Worm (Caenorhabditis elegans) whole organism, L4 larva: ENCODE data around the gene fip-4.

Experiments
- D1046.2 ChIP-seq: fragments of 200-800 bp; sonication (Bioruptor generic); IDR thresholded peaks from 2 replicates; pipeline ENCODE4 v1.3.6; 2022; ENCODE audit warnings: missing genetic modification characterization, missing compliant biosample characterization
- Y5F2A.4 ChIP-seq: fragments of 200-800 bp; sonication (Bioruptor generic); optimal IDR thresholded peaks from 2 replicates; lab custom pipeline; 2018; ENCODE audit warnings: mild to moderate bottlenecking, missing genetic modification characterization, missing compliant biosample characterization
- Y75B8A.6 ChIP-seq: fragments of 200-800 bp; sonication (Bioruptor generic); IDR thresholded peaks from 2 replicates; pipeline ENCODE4 v1.3.6; 2022; ENCODE audit warnings: missing genetic modification reagents, missing genetic modification characterization, missing compliant biosample characterization
- aha-1 ChIP-seq: fragments of 150-350 bp; peaks from one replicate; lab custom pipeline; 2014; ENCODE audit warnings: missing biosample characterization, missing genetic modification characterization
- aly-2 ChIP-seq: sonication (generic microtip); optimal IDR thresholded peaks from 2 replicates; lab custom pipeline; 2018; ENCODE audit warnings: missing biosample characterization, missing genetic modification characterization
- arid-1 ChIP-seq: fragments of 200-800 bp; sonication (Bioruptor generic); conservative IDR thresholded peaks from 2 replicates; pipeline ENCODE4 v1.3.6; 2022; ENCODE audit warnings: missing genetic modification reagents, missing genetic modification characterization, missing compliant biosample characterization
- ceh-20 ChIP-seq: fragments of 200-800 bp; sonication (Bioruptor generic); IDR thresholded peaks from 2 replicates; pipeline ENCODE4 v1.3.6; 2022; ENCODE audit warnings: missing genetic modification reagents, missing genetic modification characterization, missing compliant biosample characterization
- ceh-28 ChIP-seq: fragments of 150-350 bp; optimal IDR thresholded peaks from 2 replicates; lab custom pipeline; 2014; ENCODE audit warnings: missing biosample characterization, missing genetic modification reagents, missing genetic modification characterization
- ceh-32 ChIP-seq: sonication (generic microtip); optimal IDR thresholded peaks from 2 replicates; lab custom pipeline; 2016; ENCODE audit warnings: mild to moderate bottlenecking, missing genetic modification characterization, missing compliant biosample characterization; ENCODE audit not compliant: poor library complexity
- ceh-44 ChIP-seq: fragments of 200-800 bp; sonication (Bioruptor generic); IDR thresholded peaks from 2 replicates; pipeline ENCODE4 v1.3.6; 2022; ENCODE audit warnings: missing genetic modification reagents, missing genetic modification characterization, missing compliant biosample characterization
- ces-1 ChIP-seq: fragments of 150-350 bp; sonication (generic microtip); optimal IDR thresholded peaks from 4 replicates; lab custom pipeline; 2014; ENCODE audit warnings: missing biosample characterization, missing genetic modification reagents, missing genetic modification characterization
- daf-19 ChIP-seq: fragments of 200-800 bp; sonication (Bioruptor generic); conservative IDR thresholded peaks from 2 replicates; pipeline ENCODE4 v1.3.6; 2022; ENCODE audit warnings: missing genetic modification characterization, missing compliant biosample characterization
- daf-8 ChIP-seq: fragments of 200-800 bp; sonication (Bioruptor generic); IDR thresholded peaks from 2 replicates; pipeline ENCODE4 v1.3.6; 2022; ENCODE audit warnings: missing genetic modification characterization, missing compliant biosample characterization
- dmd-8 ChIP-seq: fragments of 200-800 bp; sonication (Bioruptor generic); IDR thresholded peaks from 2 replicates; pipeline ENCODE4 v1.3.6; 2022; ENCODE audit warnings: missing genetic modification characterization, missing compliant biosample characterization
- dmd-9 ChIP-seq: fragments of 200-800 bp; sonication (Bioruptor generic); IDR thresholded peaks from 2 replicates; pipeline ENCODE4 v1.3.6; 2022; ENCODE audit warnings: missing genetic modification reagents, missing genetic modification characterization, missing compliant biosample characterization
- duxl-1 ChIP-seq: sonication (generic microtip); optimal IDR thresholded peaks from 2 replicates; lab custom pipeline; 2016; ENCODE audit warnings: mild to moderate bottlenecking, missing genetic modification characterization, moderate library complexity, missing compliant biosample characterization; ENCODE audit not compliant: poor library complexity
- dve-1 ChIP-seq: sonication (generic microtip); optimal IDR thresholded peaks from 2 replicates; lab custom pipeline; 2017; ENCODE audit warnings: antibody characterized with exemption, mild to moderate bottlenecking, missing genetic modification characterization, missing compliant biosample characterization; ENCODE audit not compliant: insufficient read depth
- egl-27 ChIP-seq: sonication (generic microtip); optimal IDR thresholded peaks from 3 replicates; lab custom pipeline; 2017; ENCODE audit warnings: missing biosample characterization, missing genetic modification reagents, missing genetic modification characterization
- fos-1 ChIP-seq: fragments of 150-350 bp; optimal IDR thresholded peaks from 2 replicates; lab custom pipeline; 2014; ENCODE audit warnings: missing biosample characterization, missing genetic modification characterization
- hif-1 ChIP-seq, 2 experiments: sonication (generic microtip); optimal IDR thresholded peaks; 2 replicates each; lab custom pipeline; 2016 to 2017; ENCODE audit warnings: missing compliant biosample characterization in 2 of 2, missing genetic modification characterization in 2 of 2, missing genetic modification reagents in 2 of 2, missing genotype in 2 of 2, mild to moderate bottlenecking in 1 of 2
- lin-1 ChIP-seq: fragments of 200-800 bp; sonication (Bioruptor generic); IDR thresholded peaks from 2 replicates; pipeline ENCODE4 v1.3.6; 2022; ENCODE audit warnings: missing genetic modification reagents, missing genetic modification characterization, missing compliant biosample characterization
- lin-13 ChIP-seq: fragments of 150-350 bp; optimal IDR thresholded peaks from 2 replicates; lab custom pipeline; 2014; ENCODE audit warnings: missing biosample characterization, missing genetic modification reagents, missing genetic modification characterization
- lin-15B ChIP-seq: fragments of 150-350 bp; sonication (generic microtip); optimal IDR thresholded peaks from 3 replicates; lab custom pipeline; 2014; ENCODE audit warnings: missing biosample characterization, missing genetic modification characterization
- lin-29 ChIP-seq: fragments of 200-800 bp; sonication (Bioruptor generic); IDR thresholded peaks from 2 replicates; pipeline ENCODE4 v1.3.6; 2022; ENCODE audit warnings: missing genetic modification reagents, missing genetic modification characterization, missing compliant biosample characterization
- lin-38 ChIP-seq: fragments of 200-800 bp; sonication (Bioruptor generic); IDR thresholded peaks from 2 replicates; pipeline ENCODE4 v1.3.6; 2022; ENCODE audit warnings: missing genetic modification reagents, missing genetic modification characterization, missing compliant biosample characterization
- lin-39 ChIP-seq: fragments of 150-350 bp; optimal IDR thresholded peaks from 2 replicates; lab custom pipeline; 2014; ENCODE audit warnings: missing biosample characterization, missing genetic modification reagents, missing genetic modification characterization
- lir-3 ChIP-seq: sonication (generic microtip); optimal IDR thresholded peaks from 2 replicates; lab custom pipeline; 2016; ENCODE audit warnings: mild to moderate bottlenecking, missing genetic modification characterization, missing compliant biosample characterization
- lsy-2 ChIP-seq, 2 experiments: fragments of 150-350 bp in 1 of 2; sonication (generic microtip) in 1 of 2; optimal IDR thresholded peaks; 2 replicates each; lab custom pipeline; 2014 to 2017; ENCODE audit warnings: missing biosample characterization in 2 of 2, missing genetic modification characterization in 2 of 2
- mdl-1 ChIP-seq, 2 experiments: fragments of 150-350 bp in 1 of 2; sonication (generic microtip) in 1 of 2; optimal IDR thresholded peaks; 2 replicates each; lab custom pipeline; 2014 to 2017; ENCODE audit warnings: missing biosample characterization in 2 of 2, missing genetic modification characterization in 2 of 2
- nhr-102 ChIP-seq: sonication (generic microtip); optimal IDR thresholded peaks from 2 replicates; lab custom pipeline; 2016; ENCODE audit warnings: mild to moderate bottlenecking, missing genetic modification characterization, moderate library complexity, missing compliant biosample characterization
- nhr-237 ChIP-seq: sonication (generic microtip); optimal IDR thresholded peaks from 2 replicates; lab custom pipeline; 2017; ENCODE audit warnings: missing biosample characterization, missing genetic modification characterization
- nhr-25 ChIP-seq: sonication (generic microtip); optimal IDR thresholded peaks from 2 replicates; lab custom pipeline; 2017; ENCODE audit warnings: missing genetic modification characterization, mild to moderate bottlenecking, missing compliant biosample characterization, antibody characterized with exemption, moderate library complexity, borderline replicate concordance; ENCODE audit not compliant: insufficient read depth
- nhr-42 ChIP-seq: fragments of 200-800 bp; sonication (Bioruptor generic); IDR thresholded peaks from 2 replicates; pipeline ENCODE4 v1.3.6; 2022; ENCODE audit warnings: missing genetic modification characterization, missing compliant biosample characterization
- nhr-48 ChIP-seq: sonication (generic microtip); optimal IDR thresholded peaks from 2 replicates; lab custom pipeline; 2016; ENCODE audit warnings: mild to moderate bottlenecking, missing genetic modification characterization, missing compliant biosample characterization
- skn-1 ChIP-seq: fragments of 150-350 bp; optimal IDR thresholded peaks from 2 replicates; lab custom pipeline; 2014; ENCODE audit warnings: missing biosample characterization, missing genetic modification characterization
- snpc-1.2 ChIP-seq: fragments of 200-800 bp; sonication (Bioruptor generic); IDR thresholded peaks from 2 replicates; pipeline ENCODE4 v1.3.6; 2022; ENCODE audit warnings: missing genetic modification reagents, missing genetic modification characterization, missing compliant biosample characterization
- tag-97 ChIP-seq: fragments of 200-800 bp; sonication (Bioruptor generic); IDR thresholded peaks from 2 replicates; pipeline ENCODE4 v1.3.6; 2022; ENCODE audit warnings: missing genetic modification characterization, missing compliant biosample characterization
- unc-130 ChIP-seq: sonication (generic microtip); optimal IDR thresholded peaks from 2 replicates; lab custom pipeline; 2016; ENCODE audit warnings: missing genetic modification reagents, missing genetic modification characterization, missing compliant biosample characterization
- unc-62 ChIP-seq, 3 experiments: fragments of 150-350 bp in 1 of 3; sonication (generic microtip); optimal IDR thresholded peaks in 2 of 3; peaks in 1 of 3; 1 replicate in 1 of 3; 2 replicates in 2 of 3; lab custom pipeline; 2014 to 2017; ENCODE audit warnings: missing biosample characterization in 3 of 3, missing genetic modification characterization in 3 of 3, missing genetic modification reagents in 3 of 3, missing genotype in 1 of 3
- vab-7 ChIP-seq: fragments of 200-800 bp; sonication (Bioruptor generic); IDR thresholded peaks from 2 replicates; pipeline ENCODE4 v1.3.6; 2022; ENCODE audit warnings: missing genetic modification reagents, missing genetic modification characterization, missing compliant biosample characterization
- zfp-2 ChIP-seq: sonication (generic microtip); optimal IDR thresholded peaks from 2 replicates; lab custom pipeline; 2016; ENCODE audit warnings: mild to moderate bottlenecking, missing genetic modification characterization, missing compliant biosample characterization
- zfp-3 ChIP-seq: fragments of 200-800 bp; sonication (Bioruptor generic); conservative IDR thresholded peaks from 2 replicates; pipeline ENCODE4 v1.3.6; 2022; ENCODE audit warnings: missing genetic modification reagents, missing genetic modification characterization, missing compliant biosample characterization
- ztf-11 ChIP-seq: fragments of 150-350 bp; optimal IDR thresholded peaks from 2 replicates; lab custom pipeline; 2014; ENCODE audit warnings: missing biosample characterization, missing genetic modification characterization

fip-4 gene

ce11 chrV:8607353-8607850 is 3.7 kb downstream of the fip-4 start, which contains the start of gene smk-1 (continued):
- no peak for TF ChIP-seq nhr-237
- no peak for TF ChIP-seq egl-27
- TF ChIP-seq D1046.2, result no peak
- TF ChIP-seq ceh-32 (tag; lab: Kevin White, UChicago), result no peak
- TF ChIP-seq Y75B8A.6 (GFP tag; lab: Robert Waterston, UW), result no peak
- TF ChIP-seq vab-7 (GFP tag; lab: Robert Waterston, UW), result no peak
- TF ChIP-seq unc-62 (GFP tag; optimal IDR thresholded peaks at IDR 0.05 in 1 of 2; lab: Kevin White, UChicago), result peak in 1 of 2 experiments; percentile 61
- no peak for TF ChIP-seq unc-62 (tag; optimal IDR thresholded peaks at IDR 0.05; lab: Kevin White, UChicago)
- TF ChIP-seq lsy-2 (tag; optimal IDR thresholded peaks at IDR 0.05; lab: Kevin White, UChicago), result peak in 1 of 2 experiments; percentile 50
- no peak for TF ChIP-seq zfp-2 (tag; lab: Kevin White, UChicago)
- TF ChIP-seq dmd-8 (GFP tag; lab: Robert Waterston, UW), result no peak
- no peak for TF ChIP-seq lin-38 (GFP tag; lab: Robert Waterston, UW)
- TF ChIP-seq dmd-9 (GFP tag; lab: Robert Waterston, UW), result no peak
- TF ChIP-seq lin-29, result no peak
- TF ChIP-seq skn-1, result no peak
- peak; percentile 89 for TF ChIP-seq nhr-25
- TF ChIP-seq mdl-1 (tag; optimal IDR thresholded peaks at IDR 0.05; lab: Kevin White, UChicago), result peak in 1 of 2 experiments; percentile 54
- no peak for TF ChIP-seq lin-1 (GFP tag; lab: Robert Waterston, UW)
- TF ChIP-seq hif-1 (tag; optimal IDR thresholded peaks at IDR 0.05; lab: Kevin White, UChicago), result no peak
- no peak for TF ChIP-seq fos-1
- TF ChIP-seq snpc-1.2 (GFP tag; lab: Robert Waterston, UW), result 0 out of 2 replicates have a peak, but pooled peaks have one; percentile 9
- no peak for TF ChIP-seq daf-8 (GFP tag; lab: Robert Waterston, UW)
- peak; percentile 18 for TF ChIP-seq dve-1 (tag; lab: Kevin White, UChicago)
- no peak for TF ChIP-seq nhr-42
- TF ChIP-seq ceh-20 (GFP tag; lab: Robert Waterston, UW), result peak; percentile 36; the same call in 1 of the 2 replicates
- TF ChIP-seq ces-1 (GFP tag; lab: Kevin White, UChicago), result no peak
- no peak for TF ChIP-seq zfp-3 (GFP tag; lab: Robert Waterston, UW)
- TF ChIP-seq lir-3 (tag; lab: Kevin White, UChicago), result no peak
- TF ChIP-seq ceh-44 (GFP tag; lab: Robert Waterston, UW), result no peak
- no peak for TF ChIP-seq lin-15B
- no peak for TF ChIP-seq lin-13 (GFP tag; lab: Kevin White, UChicago)
- TF ChIP-seq nhr-48, result no peak
- TF ChIP-seq arid-1, result no peak
- no peak for TF ChIP-seq duxl-1
- TF ChIP-seq Y5F2A.4 (GFP tag; lab: Kevin White, UChicago), result no peak
- TF ChIP-seq ceh-28, result no peak
- TF ChIP-seq daf-19 (GFP tag; lab: Robert Waterston, UW), result no peak
- no peak for TF ChIP-seq tag-97 (GFP tag; lab: Robert Waterston, UW)
- no peak for TF ChIP-seq aly-2 (tag; lab: Kevin White, UChicago)
- no peak for TF ChIP-seq unc-130
- TF ChIP-seq aha-1 (tag; lab: Kevin White, UChicago), result no peak
- no peak for TF ChIP-seq ztf-11
- TF ChIP-seq lin-39 (tag; lab: Kevin White, UChicago), result no peak
- TF ChIP-seq nhr-102 (tag; lab: Kevin White, UChicago), result no peak
- TF ChIP-seq, all 104 proteins: peak for 14
